Fruit fly (Drosophila melanogaster): ENCODE measurements around the gene Pde9.
A peak's percentile ranks its signal among the peaks of the same experiment; 100 is the strongest.

Gene Pde9

DNA sequence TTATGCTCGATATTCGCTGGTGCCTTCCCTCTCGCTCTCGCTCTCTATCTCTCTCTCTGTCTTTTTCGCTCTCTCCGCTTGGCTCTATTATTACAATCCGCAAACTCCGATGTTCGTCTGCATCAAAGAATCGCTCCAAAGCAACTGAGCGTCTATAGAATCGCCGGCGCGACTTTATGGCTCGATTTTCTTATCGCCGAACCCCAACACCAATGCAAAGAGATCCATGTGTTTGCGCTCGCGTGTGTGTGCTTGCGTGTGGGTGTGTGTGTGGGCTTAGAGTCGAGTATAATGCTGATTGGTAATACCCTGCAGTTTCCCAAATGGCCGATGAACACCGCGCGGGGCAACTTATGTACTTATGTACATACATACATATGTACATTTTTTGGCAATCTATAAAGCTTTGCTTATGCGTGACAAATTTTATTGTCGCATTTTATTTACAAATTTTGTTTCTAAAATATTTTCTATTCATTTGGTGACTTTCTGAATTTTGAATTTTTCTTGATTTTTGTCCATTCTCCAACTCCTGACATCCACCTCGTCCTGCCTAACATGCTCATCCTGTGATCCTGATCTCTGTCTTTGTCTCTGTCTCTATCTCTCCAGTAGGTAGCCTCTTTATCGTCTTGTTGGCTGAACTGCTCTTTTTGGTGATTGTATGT, 136.5 kb downstream of the Pde9 start, which contains the start of gene Paics:
TSS of gene Paics (minus strand) at position 152 of the 668 bp plus-strand sequence.
- peak; percentile 48 for TF ChIP-seq noc (tag; optimal IDR thresholded peaks at IDR 0.05)

DNA sequence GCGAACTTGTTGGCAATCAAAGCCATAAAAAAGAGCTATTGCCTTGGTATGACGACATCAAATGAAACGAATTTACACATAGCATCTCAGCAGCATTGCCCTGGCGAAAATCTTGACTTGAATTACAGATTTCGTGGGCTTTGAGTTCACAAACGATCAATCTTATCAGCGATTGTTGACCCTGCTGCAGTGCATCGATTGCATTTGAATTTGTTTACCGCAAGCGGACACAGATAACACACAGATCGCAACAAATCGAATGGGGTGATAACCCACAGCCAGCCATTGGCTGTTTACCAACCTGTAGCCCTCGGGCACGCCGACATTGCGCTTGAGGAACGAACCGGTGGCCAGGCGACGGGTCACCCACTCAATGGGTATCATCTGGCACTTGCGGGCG, 138.0 kb downstream of the Pde9 start:
- no peak for TF ChIP-seq noc (tag; optimal IDR thresholded peaks at IDR 0.05)

DNA sequence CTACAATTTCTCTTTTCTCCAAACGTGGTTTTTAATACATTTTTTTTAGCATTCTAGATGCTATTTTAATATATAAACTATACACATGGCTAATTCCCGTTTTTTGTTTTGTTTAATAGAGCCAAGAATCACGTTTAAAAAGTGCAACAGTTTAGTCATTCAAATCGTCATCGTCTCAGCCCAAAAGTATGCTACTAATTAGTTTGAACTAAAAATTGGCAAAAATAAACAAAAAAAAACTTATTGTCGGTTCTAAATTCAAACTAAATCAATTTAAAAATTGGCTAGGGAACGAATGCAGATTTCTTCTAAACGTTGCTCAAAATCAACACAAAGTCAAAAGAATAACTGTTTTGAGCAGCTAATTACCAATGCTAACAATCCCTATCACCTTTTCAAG, 140.1 kb downstream of the Pde9 start:
- TF ChIP-seq noc (tag; optimal IDR thresholded peaks at IDR 0.05): no peak

DNA sequence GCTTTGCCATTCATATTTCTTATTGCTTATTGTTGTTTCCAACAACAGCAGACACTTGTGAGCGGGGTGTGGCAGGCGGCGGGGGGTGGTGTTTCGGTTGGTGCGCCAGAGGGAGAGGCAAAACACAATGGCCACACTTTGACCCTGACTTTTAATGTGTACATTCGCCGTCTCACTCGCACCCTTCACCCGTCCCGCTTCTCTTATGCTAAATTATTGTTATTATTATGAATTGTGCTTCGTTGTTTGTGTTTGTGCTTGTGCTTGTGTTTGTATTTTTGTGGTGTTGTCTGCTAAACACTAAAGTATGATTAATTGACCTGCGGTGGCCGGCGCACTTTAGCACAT, 140.8 kb downstream of the Pde9 start:
- TF ChIP-seq noc (tag; optimal IDR thresholded peaks at IDR 0.05): no peak

DNA sequence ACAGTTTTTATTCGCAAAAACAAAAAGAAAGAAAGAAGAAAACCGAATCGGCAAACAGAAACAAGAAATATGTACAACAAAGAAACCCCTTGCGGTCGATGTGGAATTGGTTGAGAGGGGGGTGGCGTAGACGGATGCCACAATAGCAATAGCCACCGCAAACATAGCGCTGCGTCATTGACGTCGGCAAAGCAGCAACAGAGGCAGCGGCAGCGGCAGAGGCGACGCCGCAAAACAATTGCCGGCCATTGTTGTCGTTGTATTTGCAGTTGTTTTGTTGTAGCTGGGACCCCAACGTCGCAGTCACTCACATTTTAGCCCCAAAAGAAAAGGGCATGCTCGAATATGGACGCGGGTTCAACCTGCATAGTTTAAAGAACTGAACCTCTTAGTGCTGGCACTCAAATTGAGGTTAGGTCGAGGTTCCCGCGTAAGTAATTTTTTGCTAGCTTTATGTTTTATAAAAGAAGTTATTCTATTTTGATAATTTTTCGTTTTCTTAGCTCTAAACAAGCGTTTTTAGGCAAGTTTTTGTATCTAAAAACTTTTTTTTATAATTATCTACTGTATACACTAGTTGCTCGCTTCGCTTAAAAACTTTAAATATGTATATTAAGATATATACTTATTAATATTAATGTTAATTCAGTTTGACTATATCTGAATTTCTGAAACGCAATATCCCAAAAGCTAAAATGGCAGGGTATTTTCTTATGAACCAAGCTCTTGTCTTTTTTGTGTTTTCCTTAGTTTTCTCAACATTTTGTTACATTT, 141.3 kb downstream of the Pde9 start:
- no peak for TF ChIP-seq noc (tag; optimal IDR thresholded peaks at IDR 0.05)

DNA sequence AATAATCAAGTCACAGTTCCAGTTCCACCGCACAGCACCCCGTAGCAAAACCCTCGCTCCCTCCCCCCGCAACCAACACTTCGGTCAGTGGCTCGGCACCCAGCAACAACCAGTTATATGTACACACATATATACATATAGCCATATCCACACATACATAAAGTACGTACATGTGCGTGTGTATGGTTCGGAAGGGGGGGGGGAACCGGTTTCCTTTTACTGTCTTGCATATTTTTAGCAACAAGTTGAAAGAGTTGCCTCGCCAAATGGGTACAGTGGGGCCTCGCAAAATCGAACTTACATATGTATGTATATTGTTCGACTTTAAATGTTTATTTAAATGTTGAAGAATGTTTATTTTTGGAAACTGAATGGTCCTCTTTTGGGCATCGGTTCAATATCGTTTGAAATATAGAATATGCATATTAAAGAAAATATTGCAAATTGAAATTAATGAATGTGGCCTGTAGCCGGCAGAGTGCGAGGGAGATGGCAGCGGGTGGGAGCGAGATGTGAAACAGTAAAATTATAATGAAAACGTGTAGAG, 142.0 kb downstream of the Pde9 start:
- peak; percentile 95 for TF ChIP-seq noc (tag; optimal IDR thresholded peaks at IDR 0.05)

DNA sequence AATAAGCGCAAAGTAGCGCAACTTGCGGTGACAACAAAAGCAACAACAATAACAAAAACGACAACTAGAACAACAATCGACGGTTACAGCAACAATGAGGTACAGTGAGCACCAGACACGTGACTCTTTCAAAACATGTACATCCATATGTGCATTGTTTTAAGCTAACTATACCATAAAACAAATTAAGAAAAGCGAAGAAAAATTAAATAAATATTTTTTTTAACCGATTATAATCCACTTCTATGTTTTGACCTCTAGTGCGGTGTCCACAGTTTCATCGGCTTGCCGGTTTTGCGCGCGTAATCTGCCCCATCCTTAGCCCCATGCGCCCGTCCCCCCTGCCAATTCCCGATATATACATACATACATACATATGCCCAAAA, 142.8 kb downstream of the Pde9 start:
- peak; percentile 97 for TF ChIP-seq noc (tag; optimal IDR thresholded peaks at IDR 0.05)

DNA sequence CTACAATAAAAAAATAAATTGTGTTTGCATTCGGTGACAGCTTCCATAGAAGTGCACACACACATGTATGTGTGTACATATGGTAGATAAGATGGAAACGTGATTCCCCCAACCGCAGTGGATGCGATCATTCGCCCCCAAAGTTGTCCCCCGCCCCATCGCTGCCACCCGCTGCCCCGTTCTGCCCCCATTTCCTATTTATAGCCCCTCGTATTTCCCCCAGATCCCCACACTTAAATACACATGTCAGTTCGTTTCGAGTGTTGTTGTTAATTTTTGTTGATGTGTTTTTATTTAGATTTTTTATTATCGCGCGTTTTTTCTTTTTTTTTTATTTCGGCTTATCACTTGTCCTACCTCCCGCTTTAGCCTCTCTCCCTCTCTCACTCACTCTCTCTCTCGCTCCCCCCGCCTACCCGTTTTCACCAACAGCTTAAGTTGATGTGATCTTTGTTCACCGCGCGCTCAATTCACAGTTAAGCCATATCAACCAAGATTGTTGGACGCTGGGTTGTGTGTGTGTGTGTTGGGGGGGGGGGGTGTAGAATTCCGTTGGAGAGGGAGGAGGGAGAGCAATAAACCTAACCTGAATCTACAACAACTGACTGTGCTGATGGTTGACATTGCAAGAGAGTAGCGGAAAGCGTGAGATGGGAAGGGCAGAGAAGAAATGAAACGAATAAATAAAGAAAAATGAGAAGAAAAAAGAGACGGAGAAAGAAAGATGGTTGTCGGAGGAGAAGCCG, 143.4 kb downstream of the Pde9 start:
- TF ChIP-seq noc (tag; optimal IDR thresholded peaks at IDR 0.05): no peak

DNA sequence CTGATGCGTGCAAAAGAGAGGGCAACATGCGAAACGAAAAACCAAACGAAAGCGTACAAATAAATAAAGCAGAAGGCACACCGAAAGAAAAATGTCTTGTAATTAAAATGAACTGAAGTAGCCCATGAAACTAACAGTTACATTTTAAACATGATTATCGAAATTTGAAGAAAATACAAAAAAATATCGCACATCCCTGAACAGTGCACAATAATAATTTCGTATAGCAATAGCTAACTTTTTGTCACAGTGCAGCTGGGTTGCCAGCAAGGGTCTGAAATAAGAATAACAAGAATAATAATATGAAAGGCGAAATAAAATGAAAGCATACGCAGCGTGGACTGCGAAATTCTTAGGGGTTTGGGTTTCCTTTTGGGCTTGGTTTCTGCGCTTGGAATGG, 144.9 kb downstream of the Pde9 start:
- peak; percentile 98 for TF ChIP-seq noc (tag; optimal IDR thresholded peaks at IDR 0.05)

DNA sequence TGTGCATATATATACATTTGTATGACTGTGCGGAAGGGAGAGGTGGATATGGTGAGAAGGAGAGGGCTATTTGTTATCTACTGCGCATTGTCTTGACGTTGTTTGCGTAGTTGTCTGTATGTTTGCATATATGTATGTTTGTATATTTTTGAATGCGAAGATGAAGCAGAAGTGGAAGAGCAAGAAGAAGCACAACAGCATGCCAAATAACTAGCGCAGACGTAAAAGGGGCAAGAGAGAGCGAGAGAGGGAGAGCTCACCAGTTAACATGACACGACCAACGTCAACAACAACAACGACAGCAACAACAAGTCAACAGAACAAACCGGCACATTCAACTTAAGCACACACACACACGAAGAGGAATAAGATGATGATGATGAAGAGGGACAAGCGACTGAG, 145.3 kb downstream of the Pde9 start:
- no peak for TF ChIP-seq noc (tag; optimal IDR thresholded peaks at IDR 0.05)

DNA sequence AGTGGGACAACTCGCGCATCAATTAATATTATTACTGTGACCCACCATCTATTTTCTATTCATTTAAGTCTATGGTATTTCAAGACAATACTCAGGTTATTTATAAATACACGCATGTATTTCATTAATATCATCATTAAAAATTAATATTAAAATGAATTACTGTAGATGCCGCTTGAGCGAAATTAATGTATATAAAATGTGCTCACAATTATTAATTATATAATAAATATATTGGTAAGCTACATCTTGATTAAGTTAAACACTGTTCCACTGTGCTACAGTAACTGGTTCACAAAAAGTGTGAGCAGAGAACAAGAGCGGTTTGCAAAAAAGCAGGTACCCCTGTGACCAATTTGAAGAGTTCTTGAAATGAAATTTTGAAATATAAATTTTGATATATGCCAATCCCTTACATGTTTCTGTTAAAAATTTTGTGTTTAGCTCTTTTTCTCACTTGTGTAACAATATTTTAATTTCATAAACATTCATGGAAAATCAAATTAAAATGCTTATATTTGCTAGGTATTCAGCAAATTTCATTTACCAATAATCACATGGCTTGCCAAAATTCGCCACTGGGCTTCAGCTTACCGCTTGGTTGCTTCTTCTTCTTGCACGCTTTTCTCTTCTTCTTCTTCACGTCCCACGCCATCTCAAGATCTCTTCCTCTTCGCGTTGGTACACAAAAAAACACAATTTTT, 146.0 kb downstream of the Pde9 start:
- peak; percentile 100 for TF ChIP-seq noc (tag; optimal IDR thresholded peaks at IDR 0.05)

DNA sequence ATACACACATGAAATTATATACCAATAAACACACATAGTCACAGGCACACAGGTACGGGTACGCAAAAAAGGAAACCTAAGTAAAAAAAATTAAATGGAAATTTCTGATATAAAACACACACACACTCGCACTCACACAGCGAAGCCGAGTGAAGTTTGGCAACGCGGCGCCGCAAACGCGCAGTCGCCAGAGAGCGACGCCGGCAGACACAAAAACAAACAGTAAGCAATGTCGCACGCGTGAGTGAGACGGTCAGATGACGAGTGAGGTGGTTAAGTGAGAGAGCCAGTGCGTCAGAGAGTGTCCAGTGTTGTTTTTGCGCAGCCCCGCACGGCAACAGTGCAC, 146.6 kb downstream of the Pde9 start:
- no peak for TF ChIP-seq noc (tag; optimal IDR thresholded peaks at IDR 0.05)

DNA sequence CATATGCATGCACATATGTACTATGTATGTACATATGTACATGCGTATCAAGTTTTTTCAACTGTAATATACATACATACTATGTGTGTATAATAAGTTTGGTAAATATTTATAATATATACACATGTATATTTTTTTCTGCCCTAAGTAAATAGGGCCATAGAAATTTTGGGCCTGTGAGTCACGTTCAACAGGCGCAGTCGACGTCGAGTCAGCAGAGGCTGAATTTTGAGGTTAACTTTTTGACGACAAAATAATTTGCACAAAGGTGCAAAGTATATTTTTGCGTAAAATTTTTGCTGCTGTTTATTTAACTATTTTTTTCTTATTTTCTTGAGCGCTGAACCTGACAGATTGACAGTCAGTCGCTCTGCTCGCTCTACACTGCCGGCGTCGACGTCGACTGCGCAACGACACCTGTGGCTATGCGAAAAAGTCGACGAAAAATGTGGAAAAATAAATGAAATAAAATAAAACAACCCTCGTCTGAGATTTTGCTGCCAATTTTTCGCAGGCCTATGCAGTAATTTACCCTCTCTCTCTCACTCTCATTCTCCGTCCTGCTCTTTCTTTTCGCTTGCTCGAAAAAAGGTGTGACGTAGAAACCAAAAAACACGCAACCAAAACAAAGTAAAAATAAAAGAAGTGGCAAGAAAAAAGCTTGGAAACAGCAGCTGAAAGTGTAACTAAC, 147.1 kb downstream of the Pde9 start:
- peak; percentile 34 for TF ChIP-seq noc (tag; optimal IDR thresholded peaks at IDR 0.05)

DNA sequence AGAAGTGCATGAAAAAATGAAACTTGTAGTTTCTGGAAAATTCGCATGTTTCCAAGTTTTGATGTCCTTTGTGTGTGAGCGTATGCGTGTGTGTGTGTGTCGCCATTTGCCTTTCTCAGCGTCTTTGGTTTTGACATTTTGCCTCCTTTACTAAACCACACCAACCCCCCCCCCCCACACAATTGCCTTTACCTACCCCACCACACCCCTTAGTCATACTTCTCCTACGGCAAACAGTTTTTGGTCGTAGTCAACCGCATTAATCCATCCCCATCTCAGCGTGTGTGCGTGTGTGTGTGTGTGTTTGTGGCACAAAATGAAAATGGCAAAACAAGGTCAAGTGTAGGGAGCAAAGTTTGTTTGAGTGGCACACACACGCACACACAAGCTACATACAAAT, 148.2 kb downstream of the Pde9 start:
- TF ChIP-seq noc (tag; optimal IDR thresholded peaks at IDR 0.05): no peak

Data from whole organism, larva.